Fruit fly (Drosophila melanogaster): ENCODE measurements around the gene CG4836.

DNA sequence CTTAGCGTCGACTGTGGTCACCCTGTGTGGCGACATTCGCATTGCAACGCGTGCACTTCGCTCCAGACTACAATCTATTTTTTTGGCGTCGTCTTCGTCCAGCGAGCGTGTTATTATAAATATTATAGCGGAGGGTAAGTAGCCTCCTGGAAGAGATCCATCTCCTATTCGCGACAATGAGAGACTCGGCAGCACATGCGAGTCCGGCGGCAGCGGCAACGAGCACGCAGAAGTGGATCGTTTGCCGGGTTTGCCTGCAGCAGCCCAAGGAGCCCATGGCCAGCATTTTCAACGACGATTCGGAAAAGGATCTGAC is 18.1 kb downstream of the CG4836 start, which contains the start of gene idc:
- TF ChIP-seq br (optimal IDR thresholded peaks at IDR 0.05) (no peak), CG31441 (GFP tag; IDR thresholded peaks at IDR 0.05) (no peak), Xrp1 (GFP tag; IDR thresholded peaks at IDR 0.05) (no peak), CG9932 (GFP tag; IDR thresholded peaks at IDR 0.05) (no peak), fd64A (GFP tag; optimal IDR thresholded peaks at IDR 0.05) (no peak)
